Worm (Caenorhabditis elegans) whole organism, late embryonic: ENCODE measurements around the gene F43C11.7.

Experiments used
- F13H6.1 ChIP-seq: sonication (generic microtip); optimal IDR thresholded peaks from 2 replicates; lab custom pipeline; 2016; ENCODE audit warnings: missing genetic modification characterization, missing compliant biosample characterization
- Y22D7AL.16 ChIP-seq: sonication (generic microtip); optimal IDR thresholded peaks from 2 replicates; lab custom pipeline; 2016; ENCODE audit warnings: missing genetic modification characterization, missing compliant biosample characterization
- ahr-1 ChIP-seq: sonication (generic microtip); optimal IDR thresholded peaks from 2 replicates; lab custom pipeline; 2016; ENCODE audit warnings: missing genetic modification characterization, missing compliant biosample characterization
- ceh-22 ChIP-seq: sonication (generic microtip); optimal IDR thresholded peaks from 2 replicates; lab custom pipeline; 2017; ENCODE audit warnings: missing biosample characterization, missing genetic modification characterization
- ceh-48 ChIP-seq: sonication (generic microtip); optimal IDR thresholded peaks from 2 replicates; lab custom pipeline; 2016; ENCODE audit warnings: missing genetic modification characterization, inconsistent platforms, missing compliant biosample characterization

DNA sequence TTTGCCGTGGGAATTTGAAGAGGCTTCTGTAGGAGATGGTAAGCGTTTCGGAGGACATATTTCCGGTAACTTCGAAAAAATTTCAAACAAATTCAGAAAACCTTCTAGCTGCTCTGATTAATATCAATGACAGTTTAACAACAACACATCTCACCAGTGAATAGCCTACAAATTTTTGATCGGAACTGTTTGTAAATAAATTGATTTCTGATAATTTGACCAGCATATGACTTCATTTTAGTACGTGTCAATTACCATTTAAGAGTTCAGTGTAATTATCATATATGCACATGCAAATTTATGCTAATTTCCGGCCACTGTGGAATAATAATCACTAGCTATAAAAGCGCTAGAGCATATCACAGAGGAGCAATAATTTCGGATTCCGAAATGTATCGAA, 10.7 kb upstream of the F43C11.7 start, which contains the start of gene ZK1240.11:
- TF ChIP-seq Y22D7AL.16 (tag; lab: Kevin White, UChicago) (no peak), F13H6.1 (tag; lab: Kevin White, UChicago) (no peak), ceh-48 (no peak), ahr-1 (no peak), ceh-22 (tag; lab: Kevin White, UChicago) (no peak)
